Fruit fly (Drosophila melanogaster) whole organism, embryonic: ENCODE data around the gene TTLL6B.

Source experiments
- ATbp ChIP-seq: fragments of 200-800 bp; sonication (Bioruptor generic); optimal IDR thresholded peaks from 2 replicates; lab custom pipeline; 2017; ENCODE audit warnings: missing biosample characterization, mild to moderate bottlenecking, missing genetic modification characterization, missing genetic modification reagents
- BEAF-32 ChIP-seq: fragments of 200-800 bp; sonication (Bioruptor generic); optimal IDR thresholded peaks from 3 replicates; lab custom pipeline; 2017; ENCODE audit warnings: missing biosample characterization, missing genetic modification characterization, mild to moderate bottlenecking, moderate library complexity, missing genetic modification reagents
- CG1024 ChIP-seq: fragments of 200-800 bp; sonication (Bioruptor generic); IDR thresholded peaks from 2 replicates; pipeline ENCODE4 v1.3.6; 2022; ENCODE audit warnings: missing biosample characterization, missing genetic modification characterization
- CG11695 ChIP-seq: fragments of 200-800 bp; sonication (Bioruptor generic); IDR thresholded peaks from 3 replicates; pipeline ENCODE4 v1.3.6; 2022; ENCODE audit warnings: missing biosample characterization, missing genetic modification characterization
- CG13296 ChIP-seq: fragments of 200-800 bp; sonication (Bioruptor generic); optimal IDR thresholded peaks from 3 replicates; lab custom pipeline; 2018; ENCODE audit warnings: missing biosample characterization, mild to moderate bottlenecking, missing genetic modification characterization
- CG13424 ChIP-seq: fragments of 200-800 bp; sonication (Bioruptor generic); optimal IDR thresholded peaks from 2 replicates; lab custom pipeline; 2019; ENCODE audit warnings: missing biosample characterization, mild to moderate bottlenecking, missing genetic modification characterization, moderate library complexity
- CG13775 ChIP-seq: fragments of 200-800 bp; sonication (Bioruptor generic); optimal IDR thresholded peaks from 3 replicates; lab custom pipeline; 2017; ENCODE audit warnings: missing biosample characterization, mild to moderate bottlenecking, missing genetic modification characterization
- CG14965 ChIP-seq: fragments of 200-800 bp; sonication (Bioruptor generic); optimal IDR thresholded peaks from 2 replicates; lab custom pipeline; 2016; ENCODE audit warnings: missing biosample characterization, missing genetic modification characterization, borderline replicate concordance
- CG16815 ChIP-seq: fragments of 200-800 bp; sonication (Bioruptor generic); optimal IDR thresholded peaks from 3 replicates; lab custom pipeline; 2017; ENCODE audit warnings: missing biosample characterization, mild to moderate bottlenecking, missing genetic modification characterization
- CG2875 ChIP-seq: fragments of 200-800 bp; sonication (Bioruptor generic); optimal IDR thresholded peaks from 2 replicates; lab custom pipeline; 2017; ENCODE audit warnings: missing biosample characterization, mild to moderate bottlenecking, missing genetic modification characterization, missing genetic modification reagents
- CG31365 ChIP-seq: fragments of 200-800 bp; sonication (Bioruptor generic); optimal IDR thresholded peaks from 2 replicates; lab custom pipeline; 2018; ENCODE audit warnings: missing biosample characterization, mild to moderate bottlenecking, missing genetic modification characterization
- CG5180 ChIP-seq: fragments of 200-800 bp; sonication (Bioruptor generic); optimal IDR thresholded peaks from 3 replicates; lab custom pipeline; 2017; ENCODE audit warnings: missing biosample characterization, missing genetic modification characterization, mild to moderate bottlenecking, moderate library complexity, missing genetic modification reagents
- CG6254 ChIP-seq: fragments of 200-800 bp; sonication (Bioruptor generic); optimal IDR thresholded peaks from 3 replicates; lab custom pipeline; 2017; ENCODE audit warnings: mild to moderate bottlenecking, missing biosample characterization, missing genetic modification reagents, missing genetic modification characterization
- CG6791 ChIP-seq: fragments of 200-800 bp; sonication (Bioruptor generic); IDR thresholded peaks from 3 replicates; pipeline ENCODE4 v1.3.6; 2022; ENCODE audit warnings: missing biosample characterization, missing genetic modification characterization; ENCODE audit not compliant: partially characterized antibody
- CG6854 ChIP-seq: fragments of 200-800 bp; sonication (Bioruptor generic); optimal IDR thresholded peaks from 3 replicates; lab custom pipeline; 2017; ENCODE audit warnings: missing biosample characterization, mild to moderate bottlenecking, missing genetic modification characterization
- CG8765 ChIP-seq: fragments of 200-800 bp; sonication (Bioruptor generic); IDR thresholded peaks from 2 replicates; pipeline ENCODE4 v1.3.6; 2022; ENCODE audit warnings: missing biosample characterization, missing genetic modification characterization
- Dek ChIP-seq: fragments of 200-800 bp; sonication (Bioruptor generic); optimal IDR thresholded peaks from 3 replicates; lab custom pipeline; 2019; ENCODE audit warnings: missing biosample characterization, mild to moderate bottlenecking, missing genetic modification characterization, moderate library complexity
- ERR ChIP-seq: fragments of 200-800 bp; sonication (Bioruptor generic); optimal IDR thresholded peaks from 2 replicates; lab custom pipeline; 2016; ENCODE audit warnings: missing biosample characterization, missing genetic modification characterization
- NK7.1 ChIP-seq: fragments of 200-800 bp; sonication (Bioruptor generic); optimal IDR thresholded peaks from 3 replicates; lab custom pipeline; 2016; ENCODE audit warnings: missing biosample characterization, missing genetic modification characterization
- Pdp1 ChIP-seq, 2 experiments: fragments of 200-800 bp; sonication (Bioruptor generic); optimal IDR thresholded peaks; 3 replicates each; lab custom pipeline; 2016; ENCODE audit warnings: missing biosample characterization in 2 of 2, missing genetic modification characterization in 2 of 2, mild to moderate bottlenecking in 1 of 2, moderate library complexity in 1 of 2
- Scr ChIP-seq: fragments of 200-800 bp; sonication (Bioruptor generic); IDR thresholded peaks from 2 replicates; pipeline ENCODE4 v1.3.6; 2022; ENCODE audit warnings: missing biosample characterization, missing genetic modification characterization; ENCODE audit not compliant: partially characterized antibody
- Trl ChIP-seq, 3 experiments: fragments of >200 bp in 2 of 3; fragments of 200-800 bp in 1 of 3; sonication (Bioruptor generic) in 1 of 3; optimal IDR thresholded peaks; 2 replicates in 1 of 3; 3 replicates in 2 of 3; lab custom pipeline; 2016 to 2017; ENCODE audit warnings: missing biosample characterization in 1 of 3, missing genetic modification characterization in 1 of 3
- bsh ChIP-seq, 2 experiments: fragments of 200-800 bp; sonication (Bioruptor generic); optimal IDR thresholded peaks; 2 replicates each; lab custom pipeline; 2017 to 2018; ENCODE audit warnings: mild to moderate bottlenecking in 2 of 2, missing biosample characterization in 2 of 2, missing genetic modification characterization in 2 of 2, moderate library complexity in 1 of 2
- da ChIP-seq: fragments of 200-800 bp; sonication (Bioruptor generic); optimal IDR thresholded peaks from 2 replicates; lab custom pipeline; 2016; ENCODE audit warnings: missing biosample characterization, missing genetic modification characterization
- en ChIP-seq: fragments of 200-800 bp; sonication (Bioruptor generic); optimal IDR thresholded peaks from 2 replicates; lab custom pipeline; 2016; ENCODE audit warnings: missing biosample characterization, missing genetic modification characterization
- exex ChIP-seq: fragments of 200-800 bp; sonication (Bioruptor generic); optimal IDR thresholded peaks from 4 replicates; lab custom pipeline; 2018; ENCODE audit warnings: missing biosample characterization, mild to moderate bottlenecking, missing genetic modification characterization, moderate library complexity
- fd102C ChIP-seq: fragments of 200-800 bp; sonication (Bioruptor generic); optimal IDR thresholded peaks from 2 replicates; lab custom pipeline; 2018; ENCODE audit warnings: missing biosample characterization, mild to moderate bottlenecking, missing genetic modification characterization, moderate library complexity
- gro ChIP-seq: fragments of 200-800 bp; sonication (Bioruptor generic); optimal IDR thresholded peaks from 2 replicates; lab custom pipeline; 2016; ENCODE audit warnings: missing biosample characterization, missing genetic modification characterization
- h ChIP-seq: fragments of >200 bp; optimal IDR thresholded peaks from 2 replicates; lab custom pipeline; 2017
- jigr1 ChIP-seq: fragments of 200-800 bp; sonication (Bioruptor generic); IDR thresholded peaks from 3 replicates; pipeline ENCODE4 v1.3.6; 2022; ENCODE audit warnings: missing biosample characterization, missing genetic modification characterization
- lbe ChIP-seq: fragments of 200-800 bp; sonication (Bioruptor generic); optimal IDR thresholded peaks from 2 replicates; lab custom pipeline; 2016; ENCODE audit warnings: missing biosample characterization, mild to moderate bottlenecking, missing genetic modification characterization
- lilli ChIP-seq: fragments of 200-800 bp; sonication (Bioruptor generic); optimal IDR thresholded peaks from 3 replicates; lab custom pipeline; 2016; ENCODE audit warnings: missing biosample characterization, missing genetic modification characterization
- maf-S ChIP-seq: fragments of 200-800 bp; sonication (Bioruptor generic); optimal IDR thresholded peaks from 2 replicates; lab custom pipeline; 2016; ENCODE audit warnings: missing biosample characterization, missing genetic modification characterization
- oc ChIP-seq: fragments of 200-800 bp; sonication (Bioruptor generic); optimal IDR thresholded peaks from 2 replicates; lab custom pipeline; 2018; ENCODE audit warnings: missing biosample characterization, mild to moderate bottlenecking, missing genetic modification characterization, moderate library complexity
- p53 ChIP-seq: fragments of 200-800 bp; sonication (Bioruptor generic); optimal IDR thresholded peaks from 2 replicates; lab custom pipeline; 2016; ENCODE audit warnings: missing biosample characterization, missing genetic modification characterization
- pnt ChIP-seq: fragments of 200-800 bp; sonication (Bioruptor generic); optimal IDR thresholded peaks from 3 replicates; lab custom pipeline; 2016; ENCODE audit warnings: missing biosample characterization, missing genetic modification characterization
- pum ChIP-seq: fragments of 200-800 bp; sonication (Bioruptor generic); optimal IDR thresholded peaks from 2 replicates; lab custom pipeline; 2016; ENCODE audit warnings: missing biosample characterization, missing genetic modification characterization
- ranshi ChIP-seq: fragments of 200-800 bp; sonication (Bioruptor generic); IDR thresholded peaks from 2 replicates; pipeline ENCODE4 v1.3.6; 2022; ENCODE audit warnings: missing biosample characterization, missing genetic modification characterization
- row ChIP-seq: fragments of 200-800 bp; sonication (Bioruptor generic); IDR thresholded peaks from 3 replicates; pipeline ENCODE4 v1.3.6; 2022; ENCODE audit warnings: missing biosample characterization, missing genetic modification characterization
- scrt ChIP-seq: fragments of 200-800 bp; sonication (Bioruptor generic); optimal IDR thresholded peaks from 2 replicates; lab custom pipeline; 2018; ENCODE audit warnings: missing biosample characterization, mild to moderate bottlenecking, missing genetic modification characterization, moderate library complexity
- slbo ChIP-seq: fragments of 200-800 bp; sonication (Bioruptor generic); IDR thresholded peaks from 2 replicates; pipeline ENCODE4 v1.3.6; 2022; ENCODE audit warnings: missing biosample characterization, missing genetic modification characterization
- so ChIP-seq: fragments of 200-800 bp; sonication (Bioruptor generic); IDR thresholded peaks from 3 replicates; pipeline ENCODE4 v1.3.6; 2022; ENCODE audit warnings: missing biosample characterization, missing genetic modification characterization
- ssp ChIP-seq: fragments of 200-800 bp; sonication (Bioruptor generic); IDR thresholded peaks from 2 replicates; pipeline ENCODE4 v1.3.6; 2022; ENCODE audit warnings: missing biosample characterization, missing genetic modification characterization
- stc ChIP-seq: fragments of 200-800 bp; sonication (Bioruptor generic); IDR thresholded peaks from 2 replicates; pipeline ENCODE4 v1.3.6; 2022; ENCODE audit warnings: missing biosample characterization, missing genetic modification characterization
- vnd ChIP-seq: fragments of 200-800 bp; sonication (Bioruptor generic); IDR thresholded peaks from 3 replicates; pipeline ENCODE4 v1.3.6; 2022; ENCODE audit warnings: missing biosample characterization, missing genetic modification characterization; ENCODE audit not compliant: partially characterized antibody
- vvl ChIP-seq: fragments of 200-800 bp; sonication (Bioruptor generic); IDR thresholded peaks from 2 replicates; pipeline ENCODE4 v1.3.6; 2022; ENCODE audit warnings: missing biosample characterization, missing genetic modification characterization
- zen ChIP-seq: fragments of 200-800 bp; sonication (Bioruptor generic); optimal IDR thresholded peaks from 3 replicates; lab custom pipeline; 2018; ENCODE audit warnings: missing biosample characterization, mild to moderate bottlenecking, missing genetic modification characterization, moderate library complexity

The TTLL6B gene

dm6 chr3R:27288202-27289135 lies 37.7 kb upstream of the TTLL6B start, which contains the start of the genes bigmax and Hmu (continued):
- TF ChIP-seq scrt (GFP tag; lab: Kevin White, UChicago) (peak; percentile 72), stc (GFP tag; lab: Robert Waterston, UW) (peak; percentile 78), maf-S (peak; percentile 84), vvl (GFP tag; lab: Robert Waterston, UW) (peak; percentile 92), zen (tag; lab: Kevin White, UChicago) (peak; percentile 66), pnt (GFP tag; lab: Kevin White, UChicago) (peak; percentile 86), row (GFP tag; lab: Robert Waterston, UW) (peak; percentile 97), CG16815 (GFP tag; lab: Kevin White, UChicago) (peak; percentile 47), en (GFP tag; lab: Kevin White, UChicago) (peak; percentile 68), CG11695 (GFP tag; lab: Robert Waterston, UW) (peak; percentile 78; the same call in 2 of the 3 replicates), CG5180 (GFP tag; lab: Kevin White, UChicago) (no peak), oc (tag; lab: Kevin White, UChicago) (peak; percentile 73), CG14965 (GFP tag; lab: Kevin White, UChicago) (peak; percentile 65), Scr (GFP tag; lab: Robert Waterston, UW) (peak; percentile 96), fd102C (GFP tag; lab: Kevin White, UChicago) (no peak), bsh (GFP tag; optimal IDR thresholded peaks at IDR 0.05; lab: Kevin White, UChicago) (peak; percentile 26 to 78), ATbp (peak; percentile 21), ssp (GFP tag; lab: Robert Waterston, UW) (peak; percentile 81), BEAF-32 (GFP tag; lab: Kevin White, UChicago) (peak; percentile 99), CG8765 (GFP tag; lab: Robert Waterston, UW) (peak; percentile 65), slbo (GFP tag; lab: Robert Waterston, UW) (peak; percentile 92), Trl (optimal IDR thresholded peaks at IDR 0.05; lab: Kevin White, UChicago) (no peak), Trl (GFP tag; optimal IDR thresholded peaks at IDR 0.05; lab: Kevin White, UChicago) (peak; percentile 86), CG6254 (GFP tag; lab: Kevin White, UChicago) (no peak), so (GFP tag; lab: Robert Waterston, UW) (peak; percentile 56; the same call in 1 of the 3 replicates), CG31365 (tag; lab: Kevin White, UChicago) (peak; percentile 11), CG13424 (tag; lab: Kevin White, UChicago) (peak; percentile 86), CG13296 (GFP tag; lab: Kevin White, UChicago) (peak; percentile 74), ERR (GFP tag; lab: Kevin White, UChicago) (peak; percentile 86), CG1024 (GFP tag; lab: Robert Waterston, UW) (peak; percentile 63; the same call in 1 of the 2 replicates), da (GFP tag; lab: Kevin White, UChicago) (peak; percentile 56), Dek (tag; lab: Kevin White, UChicago) (peak; percentile 78), gro (GFP tag; lab: Kevin White, UChicago) (peak; percentile 91), CG13775 (GFP tag; lab: Kevin White, UChicago) (peak; percentile 86), NK7.1 (peak; percentile 64), CG6791 (peak; percentile 84; the same call in 2 of the 3 replicates), ranshi (peak; percentile 90), CG6854 (GFP tag; lab: Kevin White, UChicago) (peak; percentile 59), exex (tag; lab: Kevin White, UChicago) (peak; percentile 65), lilli (peak; percentile 94), vnd (GFP tag; lab: Robert Waterston, UW) (peak; percentile 88), CG2875 (GFP tag; lab: Kevin White, UChicago) (no peak), lbe (GFP tag; lab: Kevin White, UChicago) (peak; percentile 55), h (lab: Kevin White, UChicago) (no peak), pum (GFP tag; lab: Kevin White, UChicago) (peak; percentile 85), p53 (GFP tag; lab: Kevin White, UChicago) (peak; percentile 60), jigr1 (GFP tag; lab: Robert Waterston, UW) (peak; percentile 74; the same call in 2 of the 3 replicates), Pdp1 (GFP tag; optimal IDR thresholded peaks at IDR 0.05; lab: Kevin White, UChicago) (peak; percentile 82 to 85)
